Worm (Caenorhabditis elegans): ENCODE data around the gene F46B6.2.

The F46B6.2 gene

DNA sequence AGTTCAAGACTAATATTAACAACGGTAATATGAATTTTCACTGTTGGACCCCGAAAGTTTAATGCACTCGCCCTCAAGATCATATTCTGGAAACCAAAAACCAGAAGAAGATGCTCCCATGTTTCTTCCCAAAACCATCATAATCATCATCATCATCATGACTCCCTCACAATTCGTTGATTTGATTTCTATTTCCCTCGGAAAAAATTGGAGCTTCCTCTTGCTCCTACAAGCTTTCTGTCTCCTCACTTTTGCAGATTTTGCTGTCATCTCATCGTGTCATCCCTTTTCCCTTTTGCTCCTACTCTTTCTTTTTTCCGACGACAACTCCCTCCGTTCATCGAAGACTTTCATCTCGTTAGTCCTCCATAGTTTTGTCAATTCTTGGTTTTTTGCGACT lies at the start of gene F46B6.2:
F46B6.2 (plus strand) TSS at position 316 of the 400 bp plus-strand sequence.
- no peak for TF ChIP-seq unc-62 (GFP tag; optimal IDR thresholded peaks at IDR 0.05)

- TF ChIP-seq unc-62 (GFP tag; optimal IDR thresholded peaks at IDR 0.05) = no peak
Observed at ce11 chrV:9724021-9724671, 47.9 kb upstream of the F46B6.2 start, which contains the start of gene slcr-46.3. Gene slcr-46.3, minus strand, starts transcription at chrV:9724106.

- no peak for TF ChIP-seq unc-62 (GFP tag; optimal IDR thresholded peaks at IDR 0.05)
Observed at ce11 chrV:9725719-9726118, 46.4 kb upstream of the F46B6.2 start.

ce11 chrV:9729462-9730162 lies 42.5 kb upstream of the F46B6.2 start, which contains the start of the genes aagr-3 and drap-1:
Gene aagr-3, minus strand, starts transcription at chrV:9729512.
Gene drap-1, plus strand, starts transcription at chrV:9730106.
- no peak for TF ChIP-seq unc-62 (GFP tag; optimal IDR thresholded peaks at IDR 0.05)

DNA sequence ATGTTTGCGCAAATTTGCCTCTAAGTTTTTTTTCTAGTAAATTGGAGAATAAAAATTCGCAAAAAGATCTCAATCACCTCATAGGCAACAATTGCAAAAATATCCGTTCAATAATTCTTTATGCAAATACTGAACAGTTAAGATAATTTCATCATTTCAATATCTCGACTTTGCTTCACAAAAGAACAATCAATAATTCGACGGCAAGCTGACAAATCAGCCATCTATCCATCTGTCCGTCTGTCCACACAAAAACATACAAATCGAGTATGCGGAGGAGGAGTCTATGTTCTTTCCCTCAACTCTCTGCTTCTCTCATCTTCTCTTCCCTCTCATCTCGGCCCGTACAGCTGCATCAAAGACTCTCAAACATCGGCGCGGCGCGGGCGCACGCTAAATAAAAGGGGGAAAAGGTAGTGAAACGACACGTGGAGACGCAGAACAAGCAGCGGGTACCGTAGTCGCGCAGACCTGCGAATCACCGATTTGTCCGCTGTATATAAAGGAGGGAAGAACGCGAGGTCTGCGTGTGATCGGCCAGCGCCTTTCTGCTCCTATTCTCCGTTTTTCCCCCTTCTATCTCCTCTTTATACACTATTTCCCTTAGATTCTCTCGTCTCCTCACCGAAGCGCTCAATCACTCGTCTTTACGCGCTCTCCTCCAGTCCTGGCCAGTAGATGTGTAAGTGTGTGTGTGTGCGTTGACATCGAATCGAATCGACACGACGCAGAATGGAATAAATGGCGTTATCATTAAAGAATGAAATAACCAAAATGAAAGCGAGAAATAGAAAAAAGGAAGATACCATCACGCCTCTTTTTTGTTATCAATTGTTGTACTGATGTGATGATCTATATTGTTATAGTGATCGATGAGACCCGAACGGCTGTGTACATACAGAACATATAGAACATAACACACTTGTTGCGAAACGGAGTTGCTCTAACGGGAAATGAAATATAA lies 41.1 kb upstream of the F46B6.2 start:
- peak; percentile 28 for TF ChIP-seq unc-62 (GFP tag; optimal IDR thresholded peaks at IDR 0.05)

- TF ChIP-seq unc-62 (GFP tag; optimal IDR thresholded peaks at IDR 0.05) = no peak
Observed at ce11 chrV:9731852-9732251, 40.2 kb upstream of the F46B6.2 start.

DNA sequence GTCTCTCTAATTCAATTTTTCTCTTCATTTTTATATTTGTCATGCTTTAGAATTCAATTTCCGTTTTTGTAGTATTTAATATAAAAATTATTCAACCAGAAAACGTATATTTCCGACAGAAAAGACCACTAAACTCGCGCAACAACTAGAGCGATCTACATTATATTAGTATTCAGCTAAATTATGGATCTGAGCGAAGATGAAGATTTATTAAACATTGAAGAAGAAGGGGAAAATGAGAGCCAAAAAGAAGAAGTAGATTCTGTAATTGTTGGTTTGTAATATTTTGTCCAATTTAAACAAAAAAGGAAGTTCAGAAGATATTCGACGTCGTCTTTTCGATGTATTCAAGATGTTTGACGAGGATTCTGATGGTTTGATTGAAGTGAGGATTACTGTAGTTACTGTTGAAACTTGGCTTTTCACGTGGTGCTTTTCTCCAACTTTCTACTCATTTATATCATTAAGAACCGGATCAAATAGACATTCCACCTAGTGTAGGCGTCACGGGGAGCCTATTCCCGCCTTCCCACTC lies 38.1 kb upstream of the F46B6.2 start, which contains the start of gene cal-7:
cal-7 (plus strand) TSS at position 184 of the 535 bp plus-strand sequence.
- TF ChIP-seq unc-62 (GFP tag; optimal IDR thresholded peaks at IDR 0.05) = no peak

- no peak for TF ChIP-seq unc-62 (GFP tag; optimal IDR thresholded peaks at IDR 0.05)
Observed at ce11 chrV:9737287-9737686, 34.8 kb upstream of the F46B6.2 start, which contains the start of gene aqp-4. Gene aqp-4, plus strand, starts transcription at chrV:9737556.

ce11 chrV:9738077-9738705 lies 33.9 kb upstream of the F46B6.2 start:
- no peak for TF ChIP-seq unc-62 (GFP tag; optimal IDR thresholded peaks at IDR 0.05)

DNA sequence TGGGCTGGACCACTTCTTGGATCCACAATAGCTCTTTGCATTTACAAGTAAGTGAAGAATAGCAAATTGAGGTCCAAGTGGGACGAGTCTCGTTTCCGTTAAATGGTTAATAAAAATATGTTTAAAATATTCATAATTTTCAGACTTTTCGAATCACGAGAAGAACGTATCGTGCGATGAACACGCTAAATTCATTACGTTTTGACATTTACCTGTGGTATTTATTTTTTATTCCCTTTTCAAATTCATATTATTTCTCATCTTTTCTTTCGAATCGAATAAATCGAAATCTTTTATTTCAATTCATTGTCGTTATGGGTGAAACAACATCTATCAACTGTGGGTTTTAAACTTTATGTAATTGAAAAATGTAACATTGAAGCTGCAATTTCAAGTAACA lies 32.7 kb upstream of the F46B6.2 start, which contains the start of gene marc-1:
marc-1 (plus strand) TSS at position 301 of the 400 bp plus-strand sequence.
- no peak for TF ChIP-seq unc-62 (GFP tag; optimal IDR thresholded peaks at IDR 0.05)

- TF ChIP-seq unc-62 (GFP tag; optimal IDR thresholded peaks at IDR 0.05) = no peak
Observed at ce11 chrV:9740858-9741257, 31.2 kb upstream of the F46B6.2 start, which contains the start of gene sta-2. Gene sta-2, plus strand, starts transcription at chrV:9741206.

ce11 chrV:9744934-9745333 lies 27.2 kb upstream of the F46B6.2 start, which contains the start of gene F58E6.13:
Gene F58E6.13, plus strand, starts transcription at chrV:9745234.
- no peak for TF ChIP-seq unc-62 (GFP tag; optimal IDR thresholded peaks at IDR 0.05)

DNA sequence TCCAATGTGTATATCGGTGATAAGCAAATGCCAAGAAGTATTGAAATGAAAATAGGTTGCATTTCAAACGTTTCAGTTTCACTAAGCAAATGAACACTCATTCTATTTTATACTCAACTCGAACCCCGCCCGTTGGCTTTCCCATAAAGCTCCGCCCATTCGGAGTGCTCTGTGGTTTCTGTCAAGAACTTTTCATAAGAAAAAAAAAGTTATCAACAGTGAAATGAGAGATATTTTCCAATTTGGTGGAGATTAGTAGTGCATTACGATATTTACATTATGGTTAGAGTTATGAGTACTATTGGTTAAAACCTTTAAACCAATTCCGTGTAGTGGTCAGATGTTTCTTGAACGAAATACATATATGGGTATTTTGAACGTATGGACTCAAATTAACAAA lies 21.8 kb upstream of the F46B6.2 start, which contains the start of gene F58E6.4:
F58E6.4 (minus strand) TSS at position 101 of the 400 bp plus-strand sequence.
- no peak for TF ChIP-seq unc-62 (GFP tag; optimal IDR thresholded peaks at IDR 0.05)

- TF ChIP-seq unc-62 (GFP tag; optimal IDR thresholded peaks at IDR 0.05) = no peak
Observed at ce11 chrV:9752918-9753317, 19.2 kb upstream of the F46B6.2 start, which contains the start of gene F58E6.6. Gene F58E6.6, minus strand, starts transcription at chrV:9753018.

- no peak for TF ChIP-seq unc-62 (GFP tag; optimal IDR thresholded peaks at IDR 0.05)
Observed at ce11 chrV:9753554-9753953, 18.5 kb upstream of the F46B6.2 start.
